Fruit fly (Drosophila melanogaster): ENCODE data around the gene mtgo.
A peak's percentile ranks its signal among the peaks of the same experiment; 100 is the strongest.

The mtgo gene

DNA sequence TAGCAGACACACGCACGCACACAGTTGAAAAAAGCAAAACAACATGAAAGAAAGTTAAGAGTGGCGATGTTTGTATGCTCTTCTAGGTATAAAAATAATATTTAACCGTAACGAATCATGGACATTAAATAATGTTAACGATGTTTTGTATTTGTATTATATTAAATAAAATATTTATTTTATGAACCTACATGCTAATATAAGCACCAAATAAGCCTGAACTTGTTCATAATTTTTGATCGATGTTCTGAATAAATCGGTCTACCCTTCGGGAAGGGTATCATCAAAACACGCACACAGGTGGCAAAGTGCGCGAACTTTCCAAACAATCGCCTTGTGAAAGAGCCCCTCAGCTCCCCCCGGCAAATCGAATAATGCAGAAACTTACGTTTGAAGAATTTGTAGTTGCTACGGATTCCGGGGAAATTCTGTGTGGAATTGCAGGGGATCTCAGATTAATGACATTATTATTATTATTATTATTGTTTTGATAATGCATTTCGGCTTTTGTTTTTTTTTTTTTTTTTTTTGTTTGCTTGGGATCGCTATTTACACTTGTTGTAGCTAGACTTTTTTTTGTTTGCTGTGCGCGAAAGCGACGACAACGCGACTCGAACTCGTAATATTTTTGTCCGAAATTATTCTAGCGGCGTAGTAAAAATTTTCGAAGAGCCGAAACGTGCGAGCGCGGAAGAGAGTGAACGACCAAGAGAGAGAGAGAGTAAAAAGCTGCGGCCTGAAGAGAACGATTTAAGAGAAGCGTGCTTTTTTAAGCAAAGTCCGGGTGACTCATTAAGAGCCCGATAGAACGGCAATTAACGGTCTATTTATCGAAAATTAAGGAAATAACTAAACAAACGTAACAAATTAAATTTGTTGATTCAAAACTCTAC, 25.0 kb upstream of the mtgo start (continued):
- TF ChIP-seq jigr1 (GFP tag; IDR thresholded peaks at IDR 0.05) = no peak
- TF ChIP-seq CG11504 (tag; optimal IDR thresholded peaks at IDR 0.05) = peak; percentile 7
- no peak for TF ChIP-seq Lpt (GFP tag; optimal IDR thresholded peaks at IDR 0.05)
- TF ChIP-seq Deaf1 (tag; optimal IDR thresholded peaks at IDR 0.05) = peak; percentile 35
- peak; percentile 61 for TF ChIP-seq CG18599 (GFP tag; optimal IDR thresholded peaks at IDR 0.05)
- TF ChIP-seq CG30020 (tag; optimal IDR thresholded peaks at IDR 0.05) = no peak
- no peak for TF ChIP-seq kay (GFP tag; optimal IDR thresholded peaks at IDR 0.05)
- TF ChIP-seq CG6254 (GFP tag; optimal IDR thresholded peaks at IDR 0.05) = peak; percentile 25
- peak; percentile 64 for TF ChIP-seq Sox102F (GFP tag; optimal IDR thresholded peaks at IDR 0.05)
- no peak for TF ChIP-seq CG13123 (GFP tag; optimal IDR thresholded peaks at IDR 0.05)
- no peak for TF ChIP-seq CG17359 (tag; optimal IDR thresholded peaks at IDR 0.05)
- no peak for TF ChIP-seq CG1792 (GFP tag; optimal IDR thresholded peaks at IDR 0.05)
- peak; percentile 42; the same call in 1 of the 2 replicates for TF ChIP-seq ttk (GFP tag; IDR thresholded peaks at IDR 0.05)
- no peak for TF ChIP-seq Antp (GFP tag; optimal IDR thresholded peaks at IDR 0.05)
- no peak for TF ChIP-seq run (tag; optimal IDR thresholded peaks at IDR 0.05)
- TF ChIP-seq bcd (GFP tag; optimal IDR thresholded peaks at IDR 0.05) = peak; percentile 35
- TF ChIP-seq inv (GFP tag; IDR thresholded peaks at IDR 0.05; ENCODE audit: partially characterized antibody) = no peak
- peak; percentile 50 for TF ChIP-seq grau (tag; optimal IDR thresholded peaks at IDR 0.05)
- TF ChIP-seq gsb-n (tag; optimal IDR thresholded peaks at IDR 0.05) = no peak
- TF ChIP-seq Sin3A (optimal IDR thresholded peaks at IDR 0.05) = no peak
- TF ChIP-seq caup (GFP tag; optimal IDR thresholded peaks at IDR 0.05; ENCODE audit: severe bottlenecking) = no peak
- TF ChIP-seq repo (GFP tag; optimal IDR thresholded peaks at IDR 0.05) = no peak
- TF ChIP-seq sim (GFP tag; IDR thresholded peaks at IDR 0.05) = 0 out of 2 replicates have a peak, but pooled peaks have one; percentile 16
- no peak for TF ChIP-seq CG31365 (tag; optimal IDR thresholded peaks at IDR 0.05)
- no peak for TF ChIP-seq CG10462 (GFP tag; optimal IDR thresholded peaks at IDR 0.05)
- no peak for TF ChIP-seq CG4730 (GFP tag; IDR thresholded peaks at IDR 0.05)
- no peak for TF ChIP-seq Xbp1 (GFP tag; optimal IDR thresholded peaks at IDR 0.05)
- no peak for TF ChIP-seq hb (GFP tag; IDR thresholded peaks at IDR 0.05; ENCODE audit: partially characterized antibody)
- TF ChIP-seq Fer1 (GFP tag; optimal IDR thresholded peaks at IDR 0.05) = peak; percentile 43
- TF ChIP-seq stwl (tag; optimal IDR thresholded peaks at IDR 0.05) = no peak
- no peak for TF ChIP-seq ap (GFP tag; IDR thresholded peaks at IDR 0.05)
- no peak for TF ChIP-seq hbn (GFP tag; IDR thresholded peaks at IDR 0.05; ENCODE audit: partially characterized antibody)
- TF ChIP-seq so (GFP tag; IDR thresholded peaks at IDR 0.05) = peak; percentile 16; the same call in 1 of the 3 replicates
- no peak for TF ChIP-seq ftz-f1 (GFP tag; optimal IDR thresholded peaks at IDR 0.05)
- TF ChIP-seq Drgx (GFP tag; IDR thresholded peaks at IDR 0.05) = no peak
- TF ChIP-seq Hr3 (GFP tag; optimal IDR thresholded peaks at IDR 0.05) = no peak
- TF ChIP-seq chif (GFP tag; optimal IDR thresholded peaks at IDR 0.05) = no peak
- no peak for TF ChIP-seq CG12744 (GFP tag; optimal IDR thresholded peaks at IDR 0.05)
- no peak for TF ChIP-seq CG6854 (GFP tag; optimal IDR thresholded peaks at IDR 0.05)
- TF ChIP-seq gt (GFP tag; IDR thresholded peaks at IDR 0.05) = no peak; the same call in 1 of the 2 replicates
- no peak for TF ChIP-seq CG30431 (GFP tag; optimal IDR thresholded peaks at IDR 0.05)
- no peak for TF ChIP-seq CG17802 (tag; optimal IDR thresholded peaks at IDR 0.05)
- no peak for TF ChIP-seq Mad (GFP tag; optimal IDR thresholded peaks at IDR 0.05)
- TF ChIP-seq Doc2 (GFP tag; IDR thresholded peaks at IDR 0.05) = no peak
- no peak for TF ChIP-seq gfzf (GFP tag; optimal IDR thresholded peaks at IDR 0.05)
- no peak for TF ChIP-seq zen (tag; optimal IDR thresholded peaks at IDR 0.05)
- TF ChIP-seq CG2712 (tag; optimal IDR thresholded peaks at IDR 0.05) = peak; percentile 59
- TF ChIP-seq CG14860 (GFP tag; IDR thresholded peaks at IDR 0.05; ENCODE audit: partially characterized antibody) = no peak
- peak; percentile 15 for TF ChIP-seq CG10274 (GFP tag; optimal IDR thresholded peaks at IDR 0.05)

Data from whole organism, embryonic.